Fruit fly (Drosophila melanogaster) whole organism, embryonic: ENCODE data around the gene sesB.

Source experiments
- Atf6 ChIP-seq: fragments of 200-800 bp; sonication (Bioruptor generic); IDR thresholded peaks from 2 replicates; pipeline ENCODE4 v1.3.6; 2022; ENCODE audit warnings: missing biosample characterization, missing genetic modification characterization
- B-H2 ChIP-seq: fragments of 200-800 bp; sonication (Bioruptor generic); optimal IDR thresholded peaks from 2 replicates; lab custom pipeline; 2018; ENCODE audit warnings: missing biosample characterization, mild to moderate bottlenecking, missing genetic modification characterization
- CG10979 ChIP-seq: fragments of 200-800 bp; sonication (Bioruptor generic); optimal IDR thresholded peaks from 2 replicates; lab custom pipeline; 2018; ENCODE audit warnings: missing biosample characterization, mild to moderate bottlenecking, missing genetic modification characterization, moderate library complexity
- CG11085 ChIP-seq: fragments of 200-800 bp; sonication (Bioruptor generic); IDR thresholded peaks from 2 replicates; pipeline ENCODE4 v1.3.6; 2022; ENCODE audit warnings: missing biosample characterization, missing genetic modification characterization
- CG11247 ChIP-seq: fragments of 200-800 bp; sonication (Bioruptor generic); IDR thresholded peaks from 2 replicates; pipeline ENCODE4 v1.3.6; 2022; ENCODE audit warnings: missing biosample characterization, missing genetic modification characterization
- CG11504 ChIP-seq: fragments of 200-800 bp; sonication (Bioruptor generic); optimal IDR thresholded peaks from 3 replicates; lab custom pipeline; 2019; ENCODE audit warnings: missing biosample characterization, mild to moderate bottlenecking, missing genetic modification characterization, moderate library complexity
- CG15479 ChIP-seq: fragments of 200-800 bp; sonication (Bioruptor generic); optimal IDR thresholded peaks from 3 replicates; lab custom pipeline; 2019; ENCODE audit warnings: missing biosample characterization, mild to moderate bottlenecking, missing genetic modification characterization, moderate library complexity
- CG16779 ChIP-seq: fragments of 200-800 bp; sonication (Bioruptor generic); IDR thresholded peaks from 2 replicates; pipeline ENCODE4 v1.3.6; 2022; ENCODE audit warnings: missing biosample characterization, missing genetic modification characterization
- CG16813 ChIP-seq: fragments of 200-800 bp; sonication (Bioruptor generic); IDR thresholded peaks from 3 replicates; pipeline ENCODE4 v1.3.6; 2022; ENCODE audit warnings: missing biosample characterization, missing genetic modification characterization; ENCODE audit not compliant: partially characterized antibody
- CG17186 ChIP-seq: fragments of 200-800 bp; sonication (Bioruptor generic); optimal IDR thresholded peaks from 3 replicates; lab custom pipeline; 2017; ENCODE audit warnings: missing biosample characterization, missing genetic modification reagents, missing genetic modification characterization
- CG17361 ChIP-seq: fragments of 200-800 bp; sonication (Bioruptor generic); IDR thresholded peaks from 3 replicates; pipeline ENCODE4 v1.3.6; 2022; ENCODE audit warnings: missing biosample characterization, missing genetic modification characterization
- CG17385 ChIP-seq: fragments of 200-800 bp; sonication (Bioruptor generic); optimal IDR thresholded peaks from 3 replicates; lab custom pipeline; 2018; ENCODE audit warnings: missing biosample characterization, mild to moderate bottlenecking, missing genetic modification characterization
- CG17612 ChIP-seq: fragments of 200-800 bp; sonication (Bioruptor generic); IDR thresholded peaks from 2 replicates; pipeline ENCODE4 v1.3.6; 2022; ENCODE audit warnings: missing biosample characterization, missing genetic modification characterization
- CG3407 ChIP-seq: fragments of 200-800 bp; sonication (Bioruptor generic); optimal IDR thresholded peaks from 2 replicates; lab custom pipeline; 2018; ENCODE audit warnings: missing biosample characterization, mild to moderate bottlenecking, missing genetic modification characterization
- CG34422 ChIP-seq: fragments of 200-800 bp; sonication (Bioruptor generic); IDR thresholded peaks from 3 replicates; pipeline ENCODE4 v1.3.6; 2022; ENCODE audit warnings: missing biosample characterization, missing genetic modification characterization
- CG5953 ChIP-seq: fragments of 200-800 bp; sonication (Bioruptor generic); IDR thresholded peaks from 2 replicates; pipeline ENCODE4 v1.3.6; 2022; ENCODE audit warnings: missing biosample characterization, missing genetic modification characterization
- CG6689 ChIP-seq: fragments of 200-800 bp; sonication (Bioruptor generic); IDR thresholded peaks from 2 replicates; pipeline ENCODE4 v1.3.6; 2022; ENCODE audit warnings: missing biosample characterization, missing genetic modification characterization
- CG7963 ChIP-seq: fragments of 200-800 bp; sonication (Bioruptor generic); IDR thresholded peaks from 3 replicates; pipeline ENCODE4 v1.3.6; 2022; ENCODE audit warnings: missing biosample characterization, missing genetic modification characterization; ENCODE audit not compliant: partially characterized antibody
- CG8281 ChIP-seq: fragments of 200-800 bp; sonication (Bioruptor generic); optimal IDR thresholded peaks from 2 replicates; lab custom pipeline; 2018; ENCODE audit warnings: missing biosample characterization, mild to moderate bottlenecking, missing genetic modification characterization, moderate library complexity
- CG9609 ChIP-seq: fragments of 200-800 bp; sonication (Bioruptor generic); optimal IDR thresholded peaks from 3 replicates; lab custom pipeline; 2016; ENCODE audit warnings: missing biosample characterization, missing genetic modification characterization
- Dref ChIP-seq: fragments of 200-800 bp; sonication (Bioruptor generic); IDR thresholded peaks from 2 replicates; pipeline ENCODE4 v1.3.6; 2022; ENCODE audit warnings: missing biosample characterization, missing genetic modification characterization
- H15 ChIP-seq: fragments of 200-800 bp; sonication (Bioruptor generic); IDR thresholded peaks from 3 replicates; pipeline ENCODE4 v1.3.6; 2022; ENCODE audit warnings: missing biosample characterization, missing genetic modification characterization
- HLH54F ChIP-seq: fragments of 200-800 bp; sonication (Bioruptor generic); optimal IDR thresholded peaks from 3 replicates; lab custom pipeline; 2016; ENCODE audit warnings: missing biosample characterization, missing genetic modification characterization
- HmgZ ChIP-seq: fragments of 200-800 bp; sonication (Bioruptor generic); optimal IDR thresholded peaks from 2 replicates; lab custom pipeline; 2018; ENCODE audit warnings: missing biosample characterization, mild to moderate bottlenecking, missing genetic modification characterization
- Hr51 ChIP-seq, 2 experiments: fragments of 200-800 bp; sonication (Bioruptor generic); optimal IDR thresholded peaks; 2 replicates in 1 of 2; 3 replicates in 1 of 2; lab custom pipeline; 2016 to 2018; ENCODE audit warnings: missing biosample characterization in 2 of 2, missing genetic modification characterization in 2 of 2, mild to moderate bottlenecking in 1 of 2, moderate library complexity in 1 of 2
- Med ChIP-seq: fragments of 200-800 bp; sonication (Bioruptor generic); peaks from one replicate; lab custom pipeline; 2016; ENCODE audit warnings: missing biosample characterization, missing genetic modification characterization, mild to moderate bottlenecking, inconsistent platforms, moderate library complexity
- NfI ChIP-seq: fragments of 200-800 bp; sonication (Bioruptor generic); optimal IDR thresholded peaks from 3 replicates; lab custom pipeline; 2018; ENCODE audit warnings: missing biosample characterization, mild to moderate bottlenecking, missing genetic modification characterization, moderate library complexity
- Sox102F ChIP-seq: fragments of 200-800 bp; sonication (Bioruptor generic); optimal IDR thresholded peaks from 2 replicates; lab custom pipeline; 2018; ENCODE audit warnings: missing biosample characterization, mild to moderate bottlenecking, missing genetic modification characterization, moderate library complexity
- Sry-β ChIP-seq: fragments of 200-800 bp; sonication (Bioruptor generic); optimal IDR thresholded peaks from 2 replicates; lab custom pipeline; 2018; ENCODE audit warnings: missing biosample characterization, mild to moderate bottlenecking, missing genetic modification characterization, moderate library complexity
- Ssrp ChIP-seq: fragments of 200-800 bp; sonication (Bioruptor generic); optimal IDR thresholded peaks from 2 replicates; lab custom pipeline; 2018; ENCODE audit warnings: missing biosample characterization, mild to moderate bottlenecking, missing genetic modification characterization, moderate library complexity
- Stat92E ChIP-seq, 3 experiments: fragments of >200 bp in 2 of 3; fragments of 200-800 bp in 1 of 3; sonication (Bioruptor generic) in 1 of 3; optimal IDR thresholded peaks; 2 replicates each; lab custom pipeline; 2017 to 2019; ENCODE audit warnings: missing biosample characterization in 3 of 3, missing genetic modification characterization in 3 of 3, mild to moderate bottlenecking in 1 of 3, moderate library complexity in 1 of 3
- Taf1 ChIP-seq: fragments of 200-800 bp; sonication (Bioruptor generic); IDR thresholded peaks from 2 replicates; pipeline ENCODE4 v1.3.6; 2022; ENCODE audit warnings: missing biosample characterization, missing genetic modification characterization
- bcd ChIP-seq: fragments of 200-800 bp; sonication (Bioruptor generic); optimal IDR thresholded peaks from 2 replicates; lab custom pipeline; 2017; ENCODE audit warnings: missing biosample characterization, mild to moderate bottlenecking, missing genetic modification characterization
- bigmax ChIP-seq: fragments of 200-800 bp; sonication (Bioruptor generic); optimal IDR thresholded peaks from 2 replicates; lab custom pipeline; 2018; ENCODE audit warnings: missing biosample characterization, mild to moderate bottlenecking, missing genetic modification characterization
- crc ChIP-seq: fragments of 200-800 bp; sonication (Bioruptor generic); optimal IDR thresholded peaks from 2 replicates; lab custom pipeline; 2016; ENCODE audit warnings: missing biosample characterization, missing genetic modification characterization
- ems ChIP-seq: fragments of 200-800 bp; sonication (Bioruptor generic); optimal IDR thresholded peaks from 3 replicates; lab custom pipeline; 2016; ENCODE audit warnings: missing biosample characterization, missing genetic modification characterization
- fd102C ChIP-seq: fragments of 200-800 bp; sonication (Bioruptor generic); optimal IDR thresholded peaks from 2 replicates; lab custom pipeline; 2018; ENCODE audit warnings: missing biosample characterization, mild to moderate bottlenecking, missing genetic modification characterization, moderate library complexity
- jigr1 ChIP-seq: fragments of 200-800 bp; sonication (Bioruptor generic); IDR thresholded peaks from 3 replicates; pipeline ENCODE4 v1.3.6; 2022; ENCODE audit warnings: missing biosample characterization, missing genetic modification characterization
- lab ChIP-seq: fragments of 200-800 bp; sonication (Bioruptor generic); optimal IDR thresholded peaks from 3 replicates; lab custom pipeline; 2017; ENCODE audit warnings: missing biosample characterization, missing genetic modification characterization, mild to moderate bottlenecking, moderate library complexity, missing genetic modification reagents
- lbe ChIP-seq: fragments of 200-800 bp; sonication (Bioruptor generic); optimal IDR thresholded peaks from 2 replicates; lab custom pipeline; 2016; ENCODE audit warnings: missing biosample characterization, mild to moderate bottlenecking, missing genetic modification characterization
- nau ChIP-seq: fragments of 200-800 bp; sonication (Bioruptor generic); optimal IDR thresholded peaks from 3 replicates; lab custom pipeline; 2017; ENCODE audit warnings: missing biosample characterization, mild to moderate bottlenecking, missing genetic modification characterization, missing genetic modification reagents
- pfk ChIP-seq: fragments of 200-800 bp; sonication (Bioruptor generic); optimal IDR thresholded peaks from 2 replicates; lab custom pipeline; 2018; ENCODE audit warnings: missing biosample characterization, mild to moderate bottlenecking, missing genetic modification characterization, moderate library complexity
- phol ChIP-seq: fragments of 200-800 bp; sonication (Bioruptor generic); optimal IDR thresholded peaks from 3 replicates; lab custom pipeline; 2018; ENCODE audit warnings: missing biosample characterization, mild to moderate bottlenecking, missing genetic modification characterization, moderate library complexity
- pum ChIP-seq: fragments of 200-800 bp; sonication (Bioruptor generic); optimal IDR thresholded peaks from 2 replicates; lab custom pipeline; 2016; ENCODE audit warnings: missing biosample characterization, missing genetic modification characterization
- schlank ChIP-seq: fragments of 200-800 bp; sonication (Bioruptor generic); optimal IDR thresholded peaks from 2 replicates; lab custom pipeline; 2018; ENCODE audit warnings: missing biosample characterization, mild to moderate bottlenecking, missing genetic modification characterization
- sens-2 ChIP-seq: fragments of 200-800 bp; sonication (Bioruptor generic); IDR thresholded peaks from 2 replicates; pipeline ENCODE4 v1.3.6; 2022; ENCODE audit warnings: missing biosample characterization, missing genetic modification characterization
- stc ChIP-seq: fragments of 200-800 bp; sonication (Bioruptor generic); IDR thresholded peaks from 2 replicates; pipeline ENCODE4 v1.3.6; 2022; ENCODE audit warnings: missing biosample characterization, missing genetic modification characterization
- tio ChIP-seq: fragments of 200-800 bp; sonication (Bioruptor generic); optimal IDR thresholded peaks from 2 replicates; lab custom pipeline; 2017; ENCODE audit warnings: missing biosample characterization, missing genetic modification characterization, inconsistent platforms
- zf30C ChIP-seq: fragments of 200-800 bp; sonication (Bioruptor generic); optimal IDR thresholded peaks from 3 replicates; lab custom pipeline; 2018; ENCODE audit warnings: missing biosample characterization, mild to moderate bottlenecking, missing genetic modification characterization

The sesB gene

dm6 chrX:10767350-10768005, 19.3 kb downstream of the sesB start (continued):
- peak; percentile 65 for TF ChIP-seq HmgZ (tag; lab: Kevin White, UChicago)
- peak; percentile 96 for TF ChIP-seq zf30C (GFP tag; lab: Kevin White, UChicago)
- 0 out of 3 replicates have a peak, but pooled peaks have one; percentile 31 for TF ChIP-seq CG17361 (GFP tag; lab: Robert Waterston, UW)
- TF ChIP-seq CG17385 (GFP tag; lab: Kevin White, UChicago) = peak; percentile 59
- no peak for TF ChIP-seq bigmax (GFP tag; lab: Kevin White, UChicago)
- TF ChIP-seq ems (GFP tag; lab: Kevin White, UChicago) = peak; percentile 58
- TF ChIP-seq CG5953 (GFP tag; lab: Robert Waterston, UW) = 0 out of 2 replicates have a peak, but pooled peaks have one; percentile 6
- no peak for TF ChIP-seq CG3407
- no peak for TF ChIP-seq fd102C (GFP tag; lab: Kevin White, UChicago)
- TF ChIP-seq bcd (GFP tag; lab: Kevin White, UChicago) = peak; percentile 51
- no peak for TF ChIP-seq CG7963 (GFP tag; lab: Robert Waterston, UW)
- no peak for TF ChIP-seq pfk (GFP tag; lab: Kevin White, UChicago)
- TF ChIP-seq tio (GFP tag; lab: Kevin White, UChicago) = no peak
- peak; percentile 62 for TF ChIP-seq pum (GFP tag; lab: Kevin White, UChicago)
- peak; percentile 19 for TF ChIP-seq schlank (tag; lab: Kevin White, UChicago)
- no peak for TF ChIP-seq CG8281 (tag; lab: Kevin White, UChicago)
- no peak for TF ChIP-seq sens-2 (GFP tag; lab: Robert Waterston, UW)
- TF ChIP-seq nau (GFP tag; lab: Kevin White, UChicago) = peak; percentile 43
- TF ChIP-seq CG16813 (GFP tag; lab: Robert Waterston, UW) = no peak
- TF ChIP-seq CG17186 = no peak
- TF ChIP-seq Dref (GFP tag; lab: Robert Waterston, UW) = no peak
- peak; percentile 51 for TF ChIP-seq Sox102F (GFP tag; lab: Kevin White, UChicago)
- TF ChIP-seq lbe = no peak
- 0 out of 2 replicates have a peak, but pooled peaks have one; percentile 40 for TF ChIP-seq CG16779 (GFP tag; lab: Robert Waterston, UW)
- TF ChIP-seq crc = peak; percentile 24
- no peak for TF ChIP-seq Taf1 (GFP tag; lab: Robert Waterston, UW)
- TF ChIP-seq Med (GFP tag; lab: Kevin White, UChicago) = peak; percentile 96
- TF ChIP-seq Sry-β (GFP tag; lab: Kevin White, UChicago) = no peak
- peak; percentile 54 for TF ChIP-seq CG9609 (GFP tag; lab: Kevin White, UChicago)
- TF ChIP-seq Ssrp (tag; lab: Kevin White, UChicago) = peak; percentile 17
- TF ChIP-seq B-H2 (GFP tag; lab: Kevin White, UChicago) = peak; percentile 83
- TF ChIP-seq phol (tag; lab: Kevin White, UChicago) = peak; percentile 46
- TF ChIP-seq stc (GFP tag; lab: Robert Waterston, UW) = 0 out of 2 replicates have a peak, but pooled peaks have one; percentile 5
- peak; percentile 82 for TF ChIP-seq lab (GFP tag; lab: Kevin White, UChicago)
- TF ChIP-seq jigr1 (GFP tag; lab: Robert Waterston, UW) = no peak
- peak; percentile 65 for TF ChIP-seq CG11504 (tag; lab: Kevin White, UChicago)
- TF ChIP-seq Hr51 (GFP tag; optimal IDR thresholded peaks at IDR 0.05; lab: Kevin White, UChicago) = peak; percentile 26 to 56
- no peak for TF ChIP-seq H15 (GFP tag; lab: Robert Waterston, UW)
- peak; percentile 68 for TF ChIP-seq Atf6
- TF ChIP-seq Stat92E (GFP tag; optimal IDR thresholded peaks at IDR 0.05; lab: Kevin White, UChicago) = peak in 1 of 3 experiments; percentile 83
- TF ChIP-seq CG10979 = peak; percentile 37
- no peak for TF ChIP-seq CG15479 (GFP tag; lab: Kevin White, UChicago)
- TF ChIP-seq CG11085 (GFP tag; lab: Robert Waterston, UW) = no peak
- peak; percentile 78 for TF ChIP-seq HLH54F (GFP tag; lab: Kevin White, UChicago)
- TF ChIP-seq CG11247 (GFP tag; lab: Robert Waterston, UW) = peak; percentile 51; the same call in 1 of the 2 replicates
- peak; percentile 66 for TF ChIP-seq NfI
- no peak for TF ChIP-seq CG6689
- TF ChIP-seq CG34422 (GFP tag; lab: Robert Waterston, UW) = peak; percentile 70; the same call in 1 of the 3 replicates
- no peak for TF ChIP-seq CG17612 (GFP tag; lab: Robert Waterston, UW)
